Fruit fly (Drosophila melanogaster): Measurements from ENCODE around the gene Unc-115a.

dm6 chr3R:9683064-9683682 lies 22.0 kb downstream of the Unc-115a start:
- TF ChIP-seq Pif1B (GFP tag; optimal IDR thresholded peaks at IDR 0.05) = no peak
- TF ChIP-seq CG10348 (GFP tag; IDR thresholded peaks at IDR 0.05) = no peak
- TF ChIP-seq CG9948 (tag; optimal IDR thresholded peaks at IDR 0.05) = no peak
- TF ChIP-seq CG14655 (GFP tag; optimal IDR thresholded peaks at IDR 0.05) = no peak
- TF ChIP-seq Ets98B (GFP tag; IDR thresholded peaks at IDR 0.05) = no peak
- no peak for TF ChIP-seq CG15710 (tag; optimal IDR thresholded peaks at IDR 0.05)
- no peak for TF ChIP-seq EcR (GFP tag; optimal IDR thresholded peaks at IDR 0.05)
- TF ChIP-seq CG8301 (tag; optimal IDR thresholded peaks at IDR 0.05) = no peak
- no peak for TF ChIP-seq fd96Ca (GFP tag; IDR thresholded peaks at IDR 0.05)
- no peak for TF ChIP-seq Pif1A (GFP tag; optimal IDR thresholded peaks at IDR 0.05)
